Worm (Caenorhabditis elegans) whole organism, young adult: ENCODE data around the gene vab-23.

Experiments
- B0019.2 ChIP-seq: fragments of 200-800 bp; sonication (Bioruptor generic); conservative IDR thresholded peaks from 2 replicates; pipeline ENCODE4 v1.3.6; 2022; ENCODE audit warnings: missing genetic modification reagents, missing genetic modification characterization, missing compliant biosample characterization
- B0035.1 ChIP-seq: sonication (generic microtip); optimal IDR thresholded peaks from 2 replicates; lab custom pipeline; 2016; ENCODE audit warnings: missing genetic modification characterization, mild to moderate bottlenecking, missing compliant biosample characterization, missing genotype, missing genetic modification reagents
- B0261.1 ChIP-seq: sonication (generic microtip); optimal IDR thresholded peaks from 2 replicates; lab custom pipeline; 2016; ENCODE audit warnings: mild to moderate bottlenecking, missing genetic modification characterization, moderate library complexity, missing compliant biosample characterization
- F22D6.2 ChIP-seq: sonication (generic microtip); optimal IDR thresholded peaks from 2 replicates; lab custom pipeline; 2016; ENCODE audit warnings: mild to moderate bottlenecking, missing genetic modification characterization, missing compliant biosample characterization
- F33H1.4 ChIP-seq: fragments of 200-800 bp; sonication (Bioruptor generic); IDR thresholded peaks from 2 replicates; pipeline ENCODE4 v1.3.6; 2022; ENCODE audit warnings: missing genetic modification reagents, missing genetic modification characterization, missing compliant biosample characterization
- F39B2.1 ChIP-seq: fragments of 200-800 bp; sonication (Bioruptor generic); IDR thresholded peaks from 2 replicates; pipeline ENCODE4 v1.3.6; 2022; ENCODE audit warnings: missing genetic modification reagents, missing genetic modification characterization, missing compliant biosample characterization
- F49E8.2 ChIP-seq: sonication (generic microtip); optimal IDR thresholded peaks from 3 replicates; lab custom pipeline; 2017; ENCODE audit warnings: missing genetic modification characterization, mild to moderate bottlenecking, missing compliant biosample characterization, antibody characterized with exemption, moderate library complexity; ENCODE audit not compliant: insufficient read depth
- F52B5.7 ChIP-seq: sonication (generic microtip); optimal IDR thresholded peaks from 2 replicates; lab custom pipeline; 2016; ENCODE audit warnings: mild to moderate bottlenecking, missing genetic modification characterization, missing compliant biosample characterization
- F57A8.1 ChIP-seq: fragments of 200-800 bp; sonication (Bioruptor generic); optimal IDR thresholded peaks from 2 replicates; lab custom pipeline; 2018; ENCODE audit warnings: mild to moderate bottlenecking, missing genetic modification characterization, moderate library complexity, missing compliant biosample characterization
- T26A5.8 ChIP-seq: sonication (generic microtip); optimal IDR thresholded peaks from 2 replicates; lab custom pipeline; 2016; ENCODE audit warnings: missing genetic modification characterization, missing compliant biosample characterization
- Y53F4B.3 ChIP-seq: fragments of 200-800 bp; sonication (Bioruptor generic); IDR thresholded peaks from 2 replicates; pipeline ENCODE4 v1.3.6; 2022; ENCODE audit warnings: missing genetic modification reagents, missing genetic modification characterization, missing compliant biosample characterization
- Y56A3A.18 ChIP-seq: fragments of 200-800 bp; sonication (Bioruptor generic); IDR thresholded peaks from 2 replicates; pipeline ENCODE4 v1.3.6; 2022; ENCODE audit warnings: missing genetic modification reagents, missing genetic modification characterization, missing compliant biosample characterization
- aptf-2 ChIP-seq: fragments of 200-800 bp; sonication (Bioruptor generic); conservative IDR thresholded peaks from 2 replicates; pipeline ENCODE4 v1.3.6; 2022; ENCODE audit warnings: missing genetic modification reagents, missing genetic modification characterization, missing compliant biosample characterization
- atf-7 ChIP-seq: sonication (generic microtip); optimal IDR thresholded peaks from 2 replicates; lab custom pipeline; 2017; ENCODE audit warnings: mild to moderate bottlenecking, missing genetic modification characterization, missing compliant biosample characterization
- attf-3 ChIP-seq: fragments of 200-800 bp; sonication (Bioruptor generic); conservative IDR thresholded peaks from 2 replicates; pipeline ENCODE4 v1.3.6; 2022; ENCODE audit warnings: missing genetic modification reagents, missing genetic modification characterization, missing compliant biosample characterization
- cebp-1 ChIP-seq, 2 experiments: fragments of 200-800 bp in 1 of 2; sonication (Bioruptor generic) in 1 of 2; sonication (generic microtip) in 1 of 2; IDR thresholded peaks in 1 of 2; optimal IDR thresholded peaks in 1 of 2; 2 replicates each; pipeline versions ENCODE4 v1.3.6 to Lab custom; 2017 to 2022; ENCODE audit warnings: missing compliant biosample characterization in 2 of 2, missing genetic modification characterization in 2 of 2, mild to moderate bottlenecking in 1 of 2, missing genetic modification reagents in 1 of 2, moderate library complexity in 1 of 2
- ceh-100 ChIP-seq: fragments of 200-800 bp; sonication (Bioruptor generic); IDR thresholded peaks from 2 replicates; pipeline ENCODE4 v1.3.6; 2022; ENCODE audit warnings: missing genetic modification reagents, missing genetic modification characterization, missing compliant biosample characterization
- ceh-58 ChIP-seq: fragments of 200-800 bp; sonication (Bioruptor generic); IDR thresholded peaks from 2 replicates; pipeline ENCODE4 v1.3.6; 2022; ENCODE audit warnings: missing genetic modification characterization, missing compliant biosample characterization
- ceh-79 ChIP-seq: sonication (generic microtip); optimal IDR thresholded peaks from 2 replicates; lab custom pipeline; 2017; ENCODE audit warnings: mild to moderate bottlenecking, missing genetic modification characterization, missing compliant biosample characterization
- chd-7 ChIP-seq: sonication (generic microtip); optimal IDR thresholded peaks from 2 replicates; lab custom pipeline; 2016; ENCODE audit warnings: mild to moderate bottlenecking, missing genetic modification characterization, moderate library complexity, missing compliant biosample characterization
- dpl-1 ChIP-seq: fragments of 150-350 bp; optimal IDR thresholded peaks from 2 replicates; lab custom pipeline; 2014; ENCODE audit warnings: missing biosample characterization, missing genetic modification reagents, missing genetic modification characterization
- egl-44 ChIP-seq: fragments of 200-800 bp; sonication (Bioruptor generic); IDR thresholded peaks from 2 replicates; pipeline ENCODE4 v1.3.6; 2022; ENCODE audit warnings: missing genetic modification reagents, missing genetic modification characterization, missing compliant biosample characterization
- egrh-3 ChIP-seq: fragments of 200-800 bp; sonication (Bioruptor generic); IDR thresholded peaks from 2 replicates; pipeline ENCODE4 v1.3.6; 2022; ENCODE audit warnings: missing genetic modification reagents, missing genetic modification characterization, missing compliant biosample characterization
- ekl-4 ChIP-seq: fragments of 200-800 bp; sonication (Bioruptor generic); IDR thresholded peaks from 2 replicates; pipeline ENCODE4 v1.3.6; 2022; ENCODE audit warnings: missing genetic modification reagents, missing genetic modification characterization, missing compliant biosample characterization
- fkh-3 ChIP-seq: sonication (generic microtip); optimal IDR thresholded peaks from 2 replicates; lab custom pipeline; 2016; ENCODE audit warnings: mild to moderate bottlenecking, missing genetic modification characterization, missing compliant biosample characterization
- gei-17 ChIP-seq: fragments of 200-800 bp; sonication (Bioruptor generic); optimal IDR thresholded peaks from 2 replicates; lab custom pipeline; 2018; ENCODE audit warnings: mild to moderate bottlenecking, missing genetic modification characterization, missing compliant biosample characterization
- hlh-12 ChIP-seq: sonication (generic microtip); optimal IDR thresholded peaks from 2 replicates; lab custom pipeline; 2016; ENCODE audit warnings: missing genetic modification characterization, missing compliant biosample characterization
- lag-1 ChIP-seq: fragments of 200-800 bp; sonication (Bioruptor generic); IDR thresholded peaks from 2 replicates; pipeline ENCODE4 v1.3.6; 2022; ENCODE audit warnings: missing genetic modification reagents, missing genetic modification characterization, missing compliant biosample characterization
- let-526 ChIP-seq: fragments of 200-800 bp; sonication (Bioruptor generic); IDR thresholded peaks from 2 replicates; pipeline ENCODE4 v1.3.6; 2022; ENCODE audit warnings: missing genetic modification reagents, missing genetic modification characterization, missing compliant biosample characterization
- lin-26 ChIP-seq: fragments of 200-800 bp; sonication (Bioruptor generic); IDR thresholded peaks from 2 replicates; pipeline ENCODE4 v1.3.6; 2022; ENCODE audit warnings: missing genetic modification reagents, missing genetic modification characterization, missing compliant biosample characterization
- lin-35 ChIP-seq, 3 experiments: fragments of 150-350 bp in 2 of 3; sonication (generic microtip) in 1 of 3; optimal IDR thresholded peaks; 2 replicates each; lab custom pipeline; 2014 to 2018; ENCODE audit warnings: missing biosample characterization in 3 of 3, missing genetic modification characterization in 3 of 3, missing genetic modification reagents in 3 of 3
- lin-54 ChIP-seq: fragments of 200-800 bp; sonication (Bioruptor generic); optimal IDR thresholded peaks from 2 replicates; lab custom pipeline; 2018; ENCODE audit warnings: mild to moderate bottlenecking, missing genetic modification characterization, missing compliant biosample characterization
- lir-1 ChIP-seq: fragments of 200-800 bp; sonication (Bioruptor generic); conservative IDR thresholded peaks from 2 replicates; pipeline ENCODE4 v1.3.6; 2022; ENCODE audit warnings: missing genetic modification reagents, missing genetic modification characterization, missing compliant biosample characterization
- lsl-1 ChIP-seq: fragments of 200-800 bp; sonication (Bioruptor generic); optimal IDR thresholded peaks from 2 replicates; lab custom pipeline; 2018; ENCODE audit warnings: mild to moderate bottlenecking, missing genetic modification characterization, moderate library complexity, missing compliant biosample characterization
- lsy-27 ChIP-seq: sonication (generic microtip); optimal IDR thresholded peaks from 2 replicates; lab custom pipeline; 2017; ENCODE audit warnings: missing genetic modification characterization, mild to moderate bottlenecking, missing compliant biosample characterization, antibody characterized with exemption, missing genotype, borderline replicate concordance; ENCODE audit not compliant: insufficient read depth
- madf-6 ChIP-seq: fragments of 200-800 bp; sonication (Bioruptor generic); IDR thresholded peaks from 2 replicates; pipeline ENCODE4 v1.3.6; 2022; ENCODE audit warnings: missing genetic modification reagents, missing genetic modification characterization, missing compliant biosample characterization
- mel-28 ChIP-seq: sonication (generic microtip); optimal IDR thresholded peaks from 2 replicates; lab custom pipeline; 2016; ENCODE audit warnings: borderline replicate concordance, mild to moderate bottlenecking, missing genetic modification characterization, missing compliant biosample characterization
- mes-4 ChIP-seq: sonication (generic microtip); optimal IDR thresholded peaks from 2 replicates; lab custom pipeline; 2016; ENCODE audit warnings: missing genotype, missing genetic modification characterization, missing compliant biosample characterization
- nfya-1 ChIP-seq: sonication (generic microtip); optimal IDR thresholded peaks from 2 replicates; lab custom pipeline; 2017; ENCODE audit warnings: antibody characterized with exemption, missing compliant biosample characterization, missing genetic modification characterization, borderline replicate concordance; ENCODE audit not compliant: insufficient read depth
- nfya-2 ChIP-seq: fragments of 200-800 bp; sonication (Bioruptor generic); IDR thresholded peaks from 2 replicates; pipeline ENCODE4 v1.3.6; 2022; ENCODE audit warnings: missing genetic modification reagents, missing genetic modification characterization, missing compliant biosample characterization
- sea-2 ChIP-seq: fragments of 200-800 bp; sonication (Bioruptor generic); IDR thresholded peaks from 2 replicates; pipeline ENCODE4 v1.3.6; 2022; ENCODE audit warnings: missing genetic modification characterization, missing compliant biosample characterization
- snpc-3.4 ChIP-seq: sonication (generic microtip); optimal IDR thresholded peaks from 2 replicates; lab custom pipeline; 2017; ENCODE audit warnings: missing genetic modification characterization, mild to moderate bottlenecking, missing compliant biosample characterization, antibody characterized with exemption, moderate library complexity, missing genotype, missing genetic modification reagents
- unc-130 ChIP-seq: sonication (generic microtip); optimal IDR thresholded peaks from 2 replicates; lab custom pipeline; 2016; ENCODE audit warnings: missing genetic modification reagents, missing genetic modification characterization, missing compliant biosample characterization
- zfh-2 ChIP-seq: fragments of 200-800 bp; sonication (Bioruptor generic); conservative IDR thresholded peaks from 2 replicates; pipeline ENCODE4 v1.3.6; 2022; ENCODE audit warnings: missing genetic modification reagents, missing genetic modification characterization, missing compliant biosample characterization
- zim-3 ChIP-seq: sonication (generic microtip); optimal IDR thresholded peaks from 2 replicates; lab custom pipeline; 2017; ENCODE audit warnings: mild to moderate bottlenecking, missing genetic modification characterization, moderate library complexity, missing compliant biosample characterization
- ztf-28 ChIP-seq: fragments of 200-800 bp; sonication (Bioruptor generic); IDR thresholded peaks from 2 replicates; pipeline ENCODE4 v1.3.6; 2022; ENCODE audit warnings: missing genetic modification reagents, missing genetic modification characterization, missing compliant biosample characterization
- ztf-3 ChIP-seq: fragments of 200-800 bp; sonication (Bioruptor generic); optimal IDR thresholded peaks from 2 replicates; lab custom pipeline; 2018; ENCODE audit warnings: mild to moderate bottlenecking, missing genetic modification characterization, missing compliant biosample characterization
- ztf-6 ChIP-seq: fragments of 200-800 bp; sonication (Bioruptor generic); IDR thresholded peaks from 2 replicates; pipeline ENCODE4 v1.3.6; 2022; ENCODE audit warnings: missing genetic modification reagents, missing genetic modification characterization, missing compliant biosample characterization

vab-23 gene

ce11 chrII:11917530-11917952, 16.5 kb upstream of the vab-23 start (continued):
- TF ChIP-seq F22D6.2 (tag; lab: Kevin White, UChicago): no peak
- TF ChIP-seq dpl-1 (GFP tag; lab: Kevin White, UChicago): no peak
- peak; percentile 52 for TF ChIP-seq zim-3 (tag; lab: Kevin White, UChicago)
- TF ChIP-seq nfya-1 (tag; lab: Kevin White, UChicago): no peak
- peak; percentile 90 for TF ChIP-seq madf-6 (GFP tag; lab: Robert Waterston, UW)
- TF ChIP-seq ekl-4: peak; percentile 93
- no peak for TF ChIP-seq sea-2 (GFP tag; lab: Robert Waterston, UW)
- TF ChIP-seq lag-1 (GFP tag; lab: Robert Waterston, UW): no peak
- TF ChIP-seq gei-17: no peak
- no peak for TF ChIP-seq ztf-28 (GFP tag; lab: Robert Waterston, UW)
- TF ChIP-seq lsl-1 (GFP tag; lab: Kevin White, UChicago): peak; percentile 61
- TF ChIP-seq ceh-100: peak; percentile 64
- no peak for TF ChIP-seq lir-1 (GFP tag; lab: Robert Waterston, UW)
- peak; percentile 70 for TF ChIP-seq lin-26 (GFP tag; lab: Robert Waterston, UW)
- no peak for TF ChIP-seq ztf-3 (GFP tag; lab: Kevin White, UChicago)
- no peak for TF ChIP-seq mel-28 (tag; lab: Kevin White, UChicago)
- no peak for TF ChIP-seq aptf-2 (GFP tag; lab: Robert Waterston, UW)
- TF ChIP-seq chd-7 (tag; lab: Kevin White, UChicago): peak; percentile 45
- TF ChIP-seq egrh-3 (GFP tag; lab: Robert Waterston, UW): no peak
- peak; percentile 77 for TF ChIP-seq T26A5.8 (tag; lab: Kevin White, UChicago)
- TF ChIP-seq egl-44: no peak
- TF ChIP-seq lsy-27 (tag; lab: Kevin White, UChicago): no peak
- no peak for TF ChIP-seq F57A8.1 (GFP tag; lab: Kevin White, UChicago)
- TF ChIP-seq B0019.2 (GFP tag; lab: Robert Waterston, UW): peak; percentile 46
- TF ChIP-seq ztf-6: no peak
- no peak for TF ChIP-seq zfh-2 (GFP tag; lab: Robert Waterston, UW)
- TF ChIP-seq cebp-1 (GFP tag; IDR thresholded peaks at IDR 0.05; lab: Robert Waterston, UW): no peak
- peak; percentile 72 for TF ChIP-seq cebp-1 (tag; optimal IDR thresholded peaks at IDR 0.05; lab: Kevin White, UChicago)
- TF ChIP-seq nfya-2 (GFP tag; lab: Robert Waterston, UW): no peak
- peak; percentile 55 for TF ChIP-seq atf-7 (tag; lab: Kevin White, UChicago)
- TF ChIP-seq B0261.1 (tag; lab: Kevin White, UChicago): no peak
- TF ChIP-seq ceh-79 (tag; lab: Kevin White, UChicago): peak; percentile 53
- peak; percentile 95 for TF ChIP-seq unc-130 (GFP tag; lab: Kevin White, UChicago)
- TF ChIP-seq Y53F4B.3 (GFP tag; lab: Robert Waterston, UW): no peak
- TF ChIP-seq F52B5.7: no peak
- TF ChIP-seq F49E8.2 (tag; lab: Kevin White, UChicago): peak; percentile 94
- TF ChIP-seq lin-54: peak; percentile 83
- no peak for TF ChIP-seq hlh-12
- TF ChIP-seq ceh-58 (GFP tag; lab: Robert Waterston, UW): peak; percentile 73; the same call in 1 of the 2 replicates
- no peak for TF ChIP-seq fkh-3
- no peak for TF ChIP-seq B0035.1 (tag; lab: Kevin White, UChicago)
- TF ChIP-seq attf-3 (GFP tag; lab: Robert Waterston, UW): no peak
- TF ChIP-seq snpc-3.4: peak; percentile 87
- peak; percentile 93 for TF ChIP-seq F39B2.1 (GFP tag; lab: Robert Waterston, UW)
- TF ChIP-seq mes-4: peak; percentile 25
- TF ChIP-seq let-526 (GFP tag; lab: Robert Waterston, UW): no peak
- TF ChIP-seq Y56A3A.18: peak; percentile 84
- TF ChIP-seq lin-35 (GFP tag; optimal IDR thresholded peaks at IDR 0.05; lab: Kevin White, UChicago): peak in 2 of 3 experiments; percentile 22 to 49
- TF ChIP-seq F33H1.4 (GFP tag; lab: Robert Waterston, UW): peak; percentile 53; the same call in 1 of the 2 replicates
